Worm (Caenorhabditis elegans) whole organism, L2 larva: ENCODE measurements around the gene bed-3.

Experiments used
- ZK546.5 ChIP-seq: sonication (generic microtip); optimal IDR thresholded peaks from 2 replicates; lab custom pipeline; 2017; ENCODE audit warnings: missing biosample characterization, missing genetic modification characterization
- fos-1 ChIP-seq: fragments of 150-350 bp; optimal IDR thresholded peaks from 2 replicates; lab custom pipeline; 2014; ENCODE audit warnings: missing biosample characterization, missing genetic modification characterization
- lin-39 ChIP-seq: fragments of 150-350 bp; optimal IDR thresholded peaks from 2 replicates; lab custom pipeline; 2014; ENCODE audit warnings: missing biosample characterization, missing genetic modification reagents, missing genetic modification characterization
- nhr-25 ChIP-seq: fragments of 150-350 bp; sonication (generic microtip); optimal IDR thresholded peaks from 3 replicates; lab custom pipeline; 2014; ENCODE audit warnings: missing biosample characterization, missing genetic modification characterization
- nhr-77 ChIP-seq: fragments of 150-350 bp; optimal IDR thresholded peaks from 2 replicates; lab custom pipeline; 2014; ENCODE audit warnings: missing biosample characterization, missing genetic modification characterization
- unc-62 ChIP-seq: fragments of 150-350 bp; optimal IDR thresholded peaks from 2 replicates; lab custom pipeline; 2014; ENCODE audit warnings: missing biosample characterization, missing genetic modification reagents, missing genetic modification characterization

DNA sequence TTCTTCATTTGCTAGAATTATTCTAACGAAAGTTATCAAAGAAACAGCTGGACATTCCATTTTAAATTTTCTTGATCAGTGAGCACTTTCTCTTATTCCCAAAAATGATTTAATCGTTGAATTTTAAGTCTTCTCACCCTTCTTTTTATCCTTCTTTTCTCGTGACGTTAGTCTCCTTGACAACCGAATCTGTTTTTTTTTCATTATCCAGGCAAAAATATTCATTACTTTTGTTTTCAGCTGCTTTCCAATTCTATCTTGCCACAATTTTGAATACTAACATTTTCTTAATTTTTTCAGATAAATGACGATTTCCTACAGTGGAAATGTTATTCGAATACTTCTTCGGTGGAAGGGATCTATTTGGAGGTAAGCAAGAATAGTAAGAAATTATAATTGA, 12.7 kb upstream of the bed-3 start, which contains the start of gene best-13:
- TF ChIP-seq nhr-25 (tag; lab: Kevin White, UChicago): no peak
- no peak for TF ChIP-seq ZK546.5 (tag; lab: Kevin White, UChicago)
- TF ChIP-seq lin-39: no peak
- TF ChIP-seq nhr-77 (tag; lab: Kevin White, UChicago): no peak
- TF ChIP-seq fos-1 (tag; lab: Kevin White, UChicago): no peak
- TF ChIP-seq unc-62: no peak
